Worm (Caenorhabditis elegans) whole organism, L2 larva: Measurements from ENCODE around the gene ZK938.11.

ENCODE experiments used
- alr-1 ChIP-seq: fragments of 150-350 bp; optimal IDR thresholded peaks from 2 replicates; lab custom pipeline; 2014; ENCODE audit warnings: missing biosample characterization, missing genetic modification characterization
- ceh-16 ChIP-seq: fragments of 150-350 bp; optimal IDR thresholded peaks from 2 replicates; lab custom pipeline; 2014; ENCODE audit warnings: missing biosample characterization, missing genetic modification characterization
- egl-27 ChIP-seq: sonication (generic microtip); optimal IDR thresholded peaks from 3 replicates; lab custom pipeline; 2017; ENCODE audit warnings: missing biosample characterization, missing genetic modification reagents, missing genetic modification characterization
- elt-3 ChIP-seq: sonication (generic microtip); optimal IDR thresholded peaks from 2 replicates; lab custom pipeline; 2017; ENCODE audit warnings: missing biosample characterization, missing genetic modification characterization
- lin-39 ChIP-seq: fragments of 150-350 bp; optimal IDR thresholded peaks from 2 replicates; lab custom pipeline; 2014; ENCODE audit warnings: missing biosample characterization, missing genetic modification reagents, missing genetic modification characterization
- nhr-77 ChIP-seq: fragments of 150-350 bp; optimal IDR thresholded peaks from 2 replicates; lab custom pipeline; 2014; ENCODE audit warnings: missing biosample characterization, missing genetic modification characterization
- ztf-4 ChIP-seq: fragments of 150-350 bp; optimal IDR thresholded peaks from 2 replicates; lab custom pipeline; 2014; ENCODE audit warnings: missing biosample characterization, missing genetic modification characterization

ce11 chrII:9857791-9858190, 17.6 kb upstream of the ZK938.11 start, which contains the start of gene chil-6:
- no peak for TF ChIP-seq alr-1 (tag; lab: Kevin White, UChicago)
- no peak for TF ChIP-seq ceh-16 (tag; lab: Kevin White, UChicago)
- TF ChIP-seq lin-39 (tag; lab: Kevin White, UChicago) = no peak
- TF ChIP-seq nhr-77 (tag; lab: Kevin White, UChicago) = no peak
- TF ChIP-seq egl-27 (tag; lab: Kevin White, UChicago) = no peak
- TF ChIP-seq elt-3 (tag; lab: Kevin White, UChicago) = no peak
- TF ChIP-seq ztf-4 (tag; lab: Kevin White, UChicago) = no peak
